Worm (Caenorhabditis elegans) whole organism, L3 larva: Measurements from ENCODE around the gene nhr-262.

ENCODE experiments used
- ama-1 ChIP-seq: fragments of 150-350 bp; optimal IDR thresholded peaks from 2 replicates; lab custom pipeline; 2018
- elt-2 ChIP-seq: sonication (generic microtip); optimal IDR thresholded peaks from 2 replicates; lab custom pipeline; 2016; ENCODE audit warnings: missing genetic modification reagents, mild to moderate bottlenecking, missing genetic modification characterization, missing compliant biosample characterization
- elt-3 ChIP-seq, 3 experiments: fragments of 150-350 bp in 1 of 3; sonication (generic microtip) in 2 of 3; optimal IDR thresholded peaks; 2 replicates in 2 of 3; 4 replicates in 1 of 3; lab custom pipeline; 2014 to 2017; ENCODE audit warnings: missing biosample characterization in 3 of 3, missing genetic modification characterization in 3 of 3
- fkh-10 ChIP-seq: sonication (generic microtip); optimal IDR thresholded peaks from 2 replicates; lab custom pipeline; 2017; ENCODE audit warnings: missing biosample characterization, missing genetic modification reagents, missing genetic modification characterization
- lin-15B ChIP-seq: fragments of 150-350 bp; optimal IDR thresholded peaks from 2 replicates; lab custom pipeline; 2014; ENCODE audit warnings: missing biosample characterization, missing genetic modification characterization
- nhr-12 ChIP-seq: fragments of 150-350 bp; optimal IDR thresholded peaks from 2 replicates; lab custom pipeline; 2014; ENCODE audit warnings: missing biosample characterization, missing genetic modification characterization
- nhr-28 ChIP-seq: fragments of 150-350 bp; optimal IDR thresholded peaks from 2 replicates; lab custom pipeline; 2014; ENCODE audit warnings: missing biosample characterization, missing genetic modification characterization
- nhr-76 ChIP-seq: fragments of 150-350 bp; sonication (generic microtip); optimal IDR thresholded peaks from 5 replicates; lab custom pipeline; 2014; ENCODE audit warnings: missing biosample characterization, missing genetic modification characterization
- pqm-1 ChIP-seq: fragments of 150-350 bp; optimal IDR thresholded peaks from 2 replicates; lab custom pipeline; 2017; ENCODE audit warnings: missing biosample characterization, missing genetic modification characterization, inconsistent platforms
- skn-1 ChIP-seq: fragments of 150-350 bp; optimal IDR thresholded peaks from 2 replicates; lab custom pipeline; 2014; ENCODE audit warnings: missing biosample characterization, missing genetic modification characterization
- unc-39 ChIP-seq: sonication (generic microtip); optimal IDR thresholded peaks from 4 replicates; lab custom pipeline; 2017; ENCODE audit warnings: missing biosample characterization, missing genetic modification characterization

DNA sequence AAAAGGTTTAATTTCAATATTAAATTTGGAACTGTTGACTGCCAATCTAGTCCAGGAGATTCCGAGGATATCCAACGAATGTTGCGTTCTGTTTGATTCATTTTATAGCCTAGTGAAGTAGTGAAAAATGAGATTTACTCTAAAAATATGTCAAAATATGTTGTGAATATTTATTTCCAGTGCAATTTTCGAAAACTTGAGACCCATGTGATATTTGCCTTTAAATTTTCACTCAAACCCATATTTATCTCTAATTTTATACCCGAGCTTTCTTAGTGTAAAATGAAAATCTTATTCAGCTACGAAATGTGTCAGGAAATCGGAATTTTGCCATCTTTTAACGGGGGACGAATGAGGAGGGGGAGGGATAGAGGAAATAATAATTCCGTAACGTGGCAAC is 5.2 kb downstream of the nhr-262 start, which contains the start of gene F09C6.16:
- TF ChIP-seq nhr-12 (no peak), fkh-10 (GFP tag; lab: Kevin White, UChicago) (no peak), nhr-28 (tag; lab: Kevin White, UChicago) (no peak), nhr-76 (tag; lab: Kevin White, UChicago) (no peak), pqm-1 (no peak), ama-1 (lab: Kevin White, UChicago) (no peak), lin-15B (tag; lab: Kevin White, UChicago) (no peak), unc-39 (no peak), elt-2 (tag; lab: Kevin White, UChicago) (no peak), skn-1 (tag; lab: Kevin White, UChicago) (no peak), elt-3 (tag; optimal IDR thresholded peaks at IDR 0.05; lab: Kevin White, UChicago) (no peak)
